Fruit fly (Drosophila melanogaster) whole organism, prepupa: ENCODE data around the gene CG5693.

ENCODE experiments used
- Blimp-1 ChIP-seq: fragments of 200-800 bp; sonication (Bioruptor generic); optimal IDR thresholded peaks from 3 replicates; lab custom pipeline; 2017; ENCODE audit warnings: missing biosample characterization, missing genetic modification characterization, mild to moderate bottlenecking, moderate library complexity, missing genetic modification reagents
- CG10631 ChIP-seq: fragments of 200-800 bp; sonication (Bioruptor generic); optimal IDR thresholded peaks from 2 replicates; lab custom pipeline; 2016; ENCODE audit warnings: missing biosample characterization, missing genetic modification characterization
- CG11294 ChIP-seq: fragments of 200-800 bp; sonication (Bioruptor generic); IDR thresholded peaks from 2 replicates; pipeline ENCODE4 v1.3.6; 2022; ENCODE audit warnings: missing biosample characterization, missing genetic modification characterization
- CG32006 ChIP-seq: fragments of 200-800 bp; sonication (Bioruptor generic); optimal IDR thresholded peaks from 3 replicates; lab custom pipeline; 2017; ENCODE audit warnings: missing biosample characterization, mild to moderate bottlenecking, missing genetic modification characterization
- CG6808 ChIP-seq: fragments of 200-800 bp; sonication (Bioruptor generic); optimal IDR thresholded peaks from 3 replicates; lab custom pipeline; 2017; ENCODE audit warnings: missing biosample characterization, missing genetic modification characterization, mild to moderate bottlenecking, moderate library complexity, missing genetic modification reagents
- CG6854 ChIP-seq: fragments of 200-800 bp; sonication (Bioruptor generic); optimal IDR thresholded peaks from 2 replicates; lab custom pipeline; 2017; ENCODE audit warnings: missing biosample characterization, mild to moderate bottlenecking, missing genetic modification characterization
- CG7368 ChIP-seq: fragments of 200-800 bp; sonication (Bioruptor generic); optimal IDR thresholded peaks from 3 replicates; lab custom pipeline; 2016; ENCODE audit warnings: missing biosample characterization, missing genetic modification characterization
- Eip75B ChIP-seq: fragments of 200-800 bp; sonication (Bioruptor generic); optimal IDR thresholded peaks from 3 replicates; lab custom pipeline; 2016; ENCODE audit warnings: missing biosample characterization, missing genetic modification characterization
- Eip78C ChIP-seq: fragments of 200-800 bp; sonication (Bioruptor generic); peaks from one replicate; lab custom pipeline; 2016; ENCODE audit warnings: missing biosample characterization, missing genetic modification characterization
- Met ChIP-seq: fragments of 200-800 bp; sonication (Bioruptor generic); optimal IDR thresholded peaks from 3 replicates; lab custom pipeline; 2016; ENCODE audit warnings: missing biosample characterization, missing genetic modification characterization
- Smox ChIP-seq: fragments of 200-800 bp; sonication (Bioruptor generic); optimal IDR thresholded peaks from 3 replicates; lab custom pipeline; 2016; ENCODE audit warnings: missing biosample characterization, missing genetic modification characterization
- Sox102F ChIP-seq: fragments of 200-800 bp; sonication (Bioruptor generic); optimal IDR thresholded peaks from 2 replicates; lab custom pipeline; 2016; ENCODE audit warnings: missing biosample characterization, mild to moderate bottlenecking, missing genetic modification characterization
- ss ChIP-seq, 2 experiments: fragments of 200-800 bp; sonication (Bioruptor generic); optimal IDR thresholded peaks; 2 replicates in 1 of 2; 3 replicates in 1 of 2; lab custom pipeline; 2017 to 2018; ENCODE audit warnings: mild to moderate bottlenecking in 2 of 2, missing biosample characterization in 2 of 2, missing genetic modification characterization in 2 of 2, moderate library complexity in 1 of 2

DNA sequence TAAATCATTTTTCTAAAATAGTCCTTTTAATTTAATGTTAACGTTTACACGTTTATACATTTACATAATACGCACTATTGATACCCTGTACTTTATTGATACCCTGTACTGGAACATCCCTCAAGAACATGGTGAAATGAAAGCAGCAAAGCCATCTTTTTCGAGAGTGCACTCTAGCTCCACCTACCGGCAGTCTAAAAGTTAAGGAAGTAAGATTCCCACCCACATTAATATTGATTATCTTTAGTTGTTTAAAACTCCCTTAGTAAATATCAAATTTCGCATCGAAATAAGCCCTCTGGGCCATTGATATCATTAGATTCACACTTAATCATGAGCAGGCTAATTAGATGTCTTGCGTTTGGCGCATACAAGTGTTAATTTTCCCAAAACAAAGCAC is 48.1 kb upstream of the CG5693 start:
- TF ChIP-seq Eip78C (GFP tag; lab: Kevin White, UChicago), result no peak
- no peak for TF ChIP-seq Eip75B (GFP tag; lab: Kevin White, UChicago)
- TF ChIP-seq Sox102F, result no peak
- TF ChIP-seq CG6854 (GFP tag; lab: Kevin White, UChicago), result no peak
- TF ChIP-seq ss (GFP tag; optimal IDR thresholded peaks at IDR 0.05; lab: Kevin White, UChicago), result no peak
- no peak for TF ChIP-seq Met (GFP tag; lab: Kevin White, UChicago)
- TF ChIP-seq CG11294, result no peak
- no peak for TF ChIP-seq CG32006
- no peak for TF ChIP-seq Blimp-1 (GFP tag; lab: Kevin White, UChicago)
- no peak for TF ChIP-seq Smox (GFP tag; lab: Kevin White, UChicago)
- TF ChIP-seq CG6808 (GFP tag; lab: Kevin White, UChicago), result no peak
- TF ChIP-seq CG10631 (GFP tag; lab: Kevin White, UChicago), result no peak
- no peak for TF ChIP-seq CG7368 (GFP tag; lab: Kevin White, UChicago)
